Worm (Caenorhabditis elegans) whole organism, L4 larva: Measurements from ENCODE around the gene che-11.

Experiments
- F44E2.7 ChIP-seq: fragments of 200-800 bp; sonication (Bioruptor generic); IDR thresholded peaks from 2 replicates; pipeline ENCODE4 v2.1.2; 2022; ENCODE audit warnings: missing genetic modification characterization, missing compliant biosample characterization
- R02D3.7 ChIP-seq: fragments of 150-350 bp; sonication (generic microtip); optimal IDR thresholded peaks from 3 replicates; lab custom pipeline; 2014; ENCODE audit warnings: missing biosample characterization, missing genetic modification characterization
- aly-2 ChIP-seq: sonication (generic microtip); optimal IDR thresholded peaks from 2 replicates; lab custom pipeline; 2018; ENCODE audit warnings: missing biosample characterization, missing genetic modification characterization
- attf-4 ChIP-seq: sonication (generic microtip); optimal IDR thresholded peaks from 3 replicates; lab custom pipeline; 2017; ENCODE audit warnings: missing biosample characterization, missing genetic modification characterization
- ceh-28 ChIP-seq: fragments of 150-350 bp; optimal IDR thresholded peaks from 2 replicates; lab custom pipeline; 2014; ENCODE audit warnings: missing biosample characterization, missing genetic modification reagents, missing genetic modification characterization
- lin-13 ChIP-seq: fragments of 150-350 bp; optimal IDR thresholded peaks from 2 replicates; lab custom pipeline; 2014; ENCODE audit warnings: missing biosample characterization, missing genetic modification reagents, missing genetic modification characterization
- lin-15B ChIP-seq: fragments of 150-350 bp; sonication (generic microtip); optimal IDR thresholded peaks from 3 replicates; lab custom pipeline; 2014; ENCODE audit warnings: missing biosample characterization, missing genetic modification characterization
- nhr-237 ChIP-seq: sonication (generic microtip); optimal IDR thresholded peaks from 2 replicates; lab custom pipeline; 2017; ENCODE audit warnings: missing biosample characterization, missing genetic modification characterization

DNA sequence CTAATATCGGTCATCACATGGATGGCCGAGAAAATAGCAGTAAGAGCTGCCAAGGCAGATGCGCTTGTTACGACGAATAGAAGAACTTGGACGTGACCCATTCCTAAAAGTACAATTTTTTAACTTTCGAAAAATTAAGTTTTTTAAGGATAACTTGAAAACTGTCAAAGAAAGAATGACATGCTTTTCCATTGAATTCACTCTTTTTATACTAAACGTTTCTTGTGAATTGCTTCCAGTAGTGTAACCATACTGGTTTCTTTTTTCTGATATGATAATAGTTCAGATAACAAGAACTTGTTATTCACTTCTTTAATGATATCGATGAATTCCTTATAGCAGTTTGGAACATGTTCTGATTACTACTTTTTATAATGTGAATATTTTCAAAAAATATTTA lies 17.1 kb upstream of the che-11 start, which contains the start of gene col-37:
- TF ChIP-seq ceh-28 (no peak), F44E2.7 (GFP tag; lab: Robert Waterston, UW) (no peak), nhr-237 (tag; lab: Kevin White, UChicago) (no peak), attf-4 (tag; lab: Kevin White, UChicago) (no peak), lin-13 (GFP tag; lab: Kevin White, UChicago) (no peak), aly-2 (tag; lab: Kevin White, UChicago) (no peak), lin-15B (no peak), R02D3.7 (tag; lab: Kevin White, UChicago) (no peak)
